Fruit fly (Drosophila melanogaster): ENCODE data around the gene mub.
A peak's percentile ranks its signal among the peaks of the same experiment; 100 is the strongest.

The mub gene

DNA sequence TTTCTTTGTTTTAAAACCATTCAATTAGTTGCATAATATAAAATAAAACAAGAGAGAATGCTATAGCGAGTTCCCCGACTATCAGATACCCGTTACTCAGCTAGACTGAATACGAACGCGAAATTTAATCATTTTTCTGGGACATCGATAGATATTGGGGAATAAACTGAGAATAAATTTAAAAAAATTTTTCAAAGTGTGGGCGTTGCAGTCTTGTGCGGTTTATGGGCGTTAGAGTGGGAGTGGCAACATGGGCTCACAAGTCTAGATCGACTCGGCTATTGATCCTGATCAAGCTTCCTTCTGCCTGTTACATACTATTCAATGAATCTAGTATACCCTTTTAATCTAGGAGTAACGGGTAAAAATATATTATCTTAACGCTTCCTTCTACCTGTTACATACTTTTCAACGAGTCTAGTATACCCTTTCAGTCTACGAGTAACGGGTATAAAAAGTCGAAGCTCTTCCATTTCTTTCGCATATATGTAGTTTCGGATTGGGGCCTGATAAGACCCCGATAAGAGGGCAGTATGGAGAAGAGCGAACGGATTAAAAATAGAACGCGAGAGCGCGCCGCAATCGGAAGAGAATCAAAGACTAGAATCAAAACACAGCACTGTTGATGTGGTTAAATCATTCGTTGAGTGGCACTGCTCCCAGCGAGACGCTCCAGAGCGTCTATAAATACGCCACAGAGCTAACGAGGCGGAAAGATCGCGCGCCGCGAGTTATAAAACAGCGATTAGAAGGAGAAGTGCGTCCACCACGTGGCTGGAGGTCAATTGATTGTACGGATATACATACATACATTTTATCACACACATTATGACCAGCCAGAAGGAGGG, 110.1 kb downstream of the mub start, which contains the start of gene CG7458 (continued):
- TF ChIP-seq kni (GFP tag; optimal IDR thresholded peaks at IDR 0.05) (peak; percentile 3), sqz (GFP tag; optimal IDR thresholded peaks at IDR 0.05) (peak; percentile 0), CG12155 (GFP tag; optimal IDR thresholded peaks at IDR 0.05) (peak; percentile 29), tio (GFP tag; optimal IDR thresholded peaks at IDR 0.05) (peak; percentile 43), odd (GFP tag; optimal IDR thresholded peaks at IDR 0.05) (peak; percentile 29), CG1529 (GFP tag; optimal IDR thresholded peaks at IDR 0.05) (peak; percentile 37), CG7786 (GFP tag; optimal IDR thresholded peaks at IDR 0.05) (peak; percentile 50), ken (GFP tag; IDR thresholded peaks at IDR 0.05) (0 out of 3 replicates have a peak, but pooled peaks have one; percentile 8), onecut (GFP tag; IDR thresholded peaks at IDR 0.05) (0 out of 2 replicates have a peak, but pooled peaks have one; percentile 9), CG11085 (GFP tag; IDR thresholded peaks at IDR 0.05) (peak; percentile 16; the same call in 1 of the 2 replicates), CG2120 (GFP tag; optimal IDR thresholded peaks at IDR 0.05) (peak; percentile 75), CG7987 (GFP tag; optimal IDR thresholded peaks at IDR 0.05) (peak; percentile 32), az2 (GFP tag; optimal IDR thresholded peaks at IDR 0.05) (peak; percentile 36), sens-2 (GFP tag; IDR thresholded peaks at IDR 0.05) (peak; percentile 82), Deaf1 (tag; optimal IDR thresholded peaks at IDR 0.05) (peak; percentile 52), CG10209 (GFP tag; optimal IDR thresholded peaks at IDR 0.05) (peak; percentile 71), CG5245 (GFP tag; optimal IDR thresholded peaks at IDR 0.05) (peak; percentile 29), CG7839 (tag; optimal IDR thresholded peaks at IDR 0.05) (peak; percentile 69), CG11093 (GFP tag; IDR thresholded peaks at IDR 0.05) (no peak), B-H1 (GFP tag; IDR thresholded peaks at IDR 0.05) (no peak), eyg (GFP tag; optimal IDR thresholded peaks at IDR 0.05) (peak; percentile 5), CG10979 (tag; optimal IDR thresholded peaks at IDR 0.05) (peak; percentile 48), Ada2b (GFP tag; IDR thresholded peaks at IDR 0.05) (peak; percentile 51), lilli (GFP tag; optimal IDR thresholded peaks at IDR 0.05) (peak; percentile 57), CG13424 (tag; optimal IDR thresholded peaks at IDR 0.05) (peak; percentile 48), HLH54F (GFP tag; optimal IDR thresholded peaks at IDR 0.05) (peak; percentile 60), Hr78 (GFP tag; optimal IDR thresholded peaks at IDR 0.05) (peak in 1 of 2 experiments; percentile 82), CG4854 (GFP tag; optimal IDR thresholded peaks at IDR 0.05) (peak; percentile 42), Dad (GFP tag; optimal IDR thresholded peaks at IDR 0.05) (no peak), CG32767 (GFP tag; IDR thresholded peaks at IDR 0.05) (no peak), CG2678 (tag; optimal IDR thresholded peaks at IDR 0.05) (peak; percentile 74), CG13775 (GFP tag; optimal IDR thresholded peaks at IDR 0.05) (peak; percentile 38), phol (tag; optimal IDR thresholded peaks at IDR 0.05) (peak; percentile 65), CG17359 (tag; optimal IDR thresholded peaks at IDR 0.05) (peak; percentile 36), CG17361 (GFP tag; IDR thresholded peaks at IDR 0.05) (peak; percentile 82), trh (GFP tag; optimal IDR thresholded peaks at IDR 0.05) (no peak), dmrt11E (tag; optimal IDR thresholded peaks at IDR 0.05) (peak; percentile 29), Hr51 (GFP tag; optimal IDR thresholded peaks at IDR 0.05) (peak; percentile 13 to 67), Dref (GFP tag; IDR thresholded peaks at IDR 0.05) (no peak), CG9817 (tag; optimal IDR thresholded peaks at IDR 0.05) (peak; percentile 18), CG12104 (GFP tag; optimal IDR thresholded peaks at IDR 0.05) (peak; percentile 1), CG31441 (GFP tag; IDR thresholded peaks at IDR 0.05) (peak; percentile 68; the same call in 1 of the 2 replicates), Hmx (GFP tag; optimal IDR thresholded peaks at IDR 0.05) (peak; percentile 55), Pdp1 (GFP tag; optimal IDR thresholded peaks at IDR 0.05) (peak; percentile 44 to 96), CG8944 (GFP tag; optimal IDR thresholded peaks at IDR 0.05) (peak; percentile 50), CG9932 (GFP tag; IDR thresholded peaks at IDR 0.05) (0 out of 2 replicates have a peak, but pooled peaks have one; percentile 29), CkIIα-i1 (GFP tag; IDR thresholded peaks at IDR 0.05) (no peak), Dfd (GFP tag; optimal IDR thresholded peaks at IDR 0.05) (peak in 1 of 2 experiments; percentile 50)

Data from whole organism, embryonic.